Worm (Caenorhabditis elegans) whole organism, L1 larva: Measurements from ENCODE around the gene K07C5.13.
A peak's percentile ranks its signal among the peaks of the same experiment; 100 is the strongest.

Experiments used
- C04F5.9 ChIP-seq: sonication (generic microtip); optimal IDR thresholded peaks from 2 replicates; lab custom pipeline; 2016; ENCODE audit warnings: missing genetic modification characterization, missing compliant biosample characterization
- C34B4.2 ChIP-seq: sonication (generic microtip); optimal IDR thresholded peaks from 2 replicates; lab custom pipeline; 2017; ENCODE audit warnings: mild to moderate bottlenecking, missing genetic modification characterization, missing compliant biosample characterization
- F16B12.6 ChIP-seq: fragments of 150-350 bp; optimal IDR thresholded peaks from 2 replicates; lab custom pipeline; 2014; ENCODE audit warnings: missing biosample characterization, missing genetic modification characterization
- aly-2 ChIP-seq: fragments of 150-350 bp; optimal IDR thresholded peaks from 2 replicates; lab custom pipeline; 2014; ENCODE audit warnings: missing biosample characterization, missing genetic modification characterization
- ama-1 ChIP-seq: fragments of 150-350 bp; optimal IDR thresholded peaks from 2 replicates; lab custom pipeline; 2014
- blmp-1 ChIP-seq: fragments of 150-350 bp; optimal IDR thresholded peaks from 2 replicates; lab custom pipeline; 2014; ENCODE audit warnings: missing biosample characterization, missing genetic modification characterization
- ceh-8 ChIP-seq: fragments of 200-800 bp; sonication (Bioruptor generic); optimal IDR thresholded peaks from 2 replicates; lab custom pipeline; 2018; ENCODE audit warnings: mild to moderate bottlenecking, missing genetic modification characterization, moderate library complexity, missing compliant biosample characterization
- ceh-82 ChIP-seq, 3 experiments: fragments of 150-350 bp in 1 of 3; sonication (generic microtip) in 2 of 3; optimal IDR thresholded peaks; 2 replicates each; lab custom pipeline; 2014 to 2017; ENCODE audit warnings: missing biosample characterization in 3 of 3, missing genetic modification characterization in 3 of 3
- ceh-88 ChIP-seq: fragments of 200-800 bp; sonication (Bioruptor generic); IDR thresholded peaks from 2 replicates; pipeline ENCODE4 v1.3.6; 2022; ENCODE audit warnings: missing genetic modification characterization, missing compliant biosample characterization
- dpl-1 ChIP-seq, 3 experiments: fragments of 150-350 bp in 2 of 3; sonication (generic microtip) in 1 of 3; optimal IDR thresholded peaks; 2 replicates each; lab custom pipeline; 2014 to 2017; ENCODE audit warnings: missing biosample characterization in 3 of 3, missing genetic modification characterization in 3 of 3, missing genetic modification reagents in 3 of 3
- dsc-1 ChIP-seq: sonication (generic microtip); optimal IDR thresholded peaks from 2 replicates; lab custom pipeline; 2016; ENCODE audit warnings: mild to moderate bottlenecking, missing genetic modification characterization, missing compliant biosample characterization
- efl-1 ChIP-seq, 4 experiments: fragments of 150-350 bp; optimal IDR thresholded peaks in 3 of 4; peaks in 1 of 4; 1 replicate in 1 of 4; 2 replicates in 3 of 4; lab custom pipeline; 2014; ENCODE audit warnings: missing biosample characterization in 2 of 4, missing genetic modification characterization in 2 of 4, missing genetic modification reagents in 2 of 4
- efl-3 ChIP-seq: fragments of 200-800 bp; sonication (Bioruptor generic); optimal IDR thresholded peaks from 2 replicates; lab custom pipeline; 2018; ENCODE audit warnings: mild to moderate bottlenecking, missing genetic modification characterization, missing compliant biosample characterization
- egl-13 ChIP-seq: sonication (generic microtip); optimal IDR thresholded peaks from 2 replicates; lab custom pipeline; 2016; ENCODE audit warnings: missing genotype, missing genetic modification reagents, missing genetic modification characterization, missing compliant biosample characterization
- elt-2 ChIP-seq: sonication (generic microtip); optimal IDR thresholded peaks from 2 replicates; lab custom pipeline; 2016; ENCODE audit warnings: missing genetic modification characterization, mild to moderate bottlenecking, inconsistent platforms, missing compliant biosample characterization, missing genetic modification reagents
- elt-3 ChIP-seq, 6 experiments: fragments of 150-350 bp in 1 of 6; sonication (generic microtip); optimal IDR thresholded peaks; 2 replicates each; lab custom pipeline; 2017 to 2018; ENCODE audit warnings: missing biosample characterization in 6 of 6, missing genetic modification characterization in 6 of 6, inconsistent platforms in 1 of 6
- fkh-4 ChIP-seq: sonication (generic microtip); optimal IDR thresholded peaks from 2 replicates; lab custom pipeline; 2016; ENCODE audit warnings: missing compliant biosample characterization, missing genetic modification characterization, borderline replicate concordance
- fkh-8 ChIP-seq: sonication (generic microtip); optimal IDR thresholded peaks from 2 replicates; lab custom pipeline; 2016; ENCODE audit warnings: mild to moderate bottlenecking, missing genetic modification characterization, missing compliant biosample characterization
- grh-1 ChIP-seq: fragments of 200-800 bp; sonication (Bioruptor generic); IDR thresholded peaks from 2 replicates; pipeline ENCODE4 v1.3.6; 2022; ENCODE audit warnings: missing genetic modification reagents, missing genetic modification characterization, missing compliant biosample characterization
- irx-1 ChIP-seq: sonication (generic microtip); optimal IDR thresholded peaks from 2 replicates; lab custom pipeline; 2016; ENCODE audit warnings: missing genetic modification characterization, missing compliant biosample characterization
- isw-1 ChIP-seq: fragments of 200-800 bp; sonication (Bioruptor generic); IDR thresholded peaks from 2 replicates; pipeline ENCODE4 v1.3.6; 2022; ENCODE audit warnings: missing genetic modification characterization, missing compliant biosample characterization
- lin-13 ChIP-seq: fragments of 150-350 bp; optimal IDR thresholded peaks from 2 replicates; lab custom pipeline; 2014; ENCODE audit warnings: missing biosample characterization, missing genetic modification reagents, missing genetic modification characterization
- lin-14 ChIP-seq: fragments of 200-800 bp; sonication (Bioruptor generic); optimal IDR thresholded peaks from 2 replicates; lab custom pipeline; 2018; ENCODE audit warnings: mild to moderate bottlenecking, missing genetic modification characterization, moderate library complexity, missing compliant biosample characterization
- lin-15B ChIP-seq: fragments of 150-350 bp; sonication (generic microtip); optimal IDR thresholded peaks from 3 replicates; lab custom pipeline; 2014; ENCODE audit warnings: missing biosample characterization, missing genetic modification characterization
- lin-35 ChIP-seq, 2 experiments: fragments of 150-350 bp; optimal IDR thresholded peaks; 2 replicates each; lab custom pipeline; 2014; ENCODE audit warnings: missing biosample characterization in 2 of 2, missing genetic modification characterization in 2 of 2, missing genetic modification reagents in 2 of 2
- lin-39 ChIP-seq: fragments of 150-350 bp; optimal IDR thresholded peaks from 2 replicates; lab custom pipeline; 2014; ENCODE audit warnings: missing biosample characterization, missing genetic modification reagents, missing genetic modification characterization
- lir-3 ChIP-seq: sonication (generic microtip); optimal IDR thresholded peaks from 2 replicates; lab custom pipeline; 2016; ENCODE audit warnings: mild to moderate bottlenecking, missing genetic modification characterization, moderate library complexity, missing compliant biosample characterization; ENCODE audit not compliant: poor library complexity
- lsy-2 ChIP-seq, 2 experiments: fragments of 150-350 bp; optimal IDR thresholded peaks; 2 replicates each; lab custom pipeline; 2014; ENCODE audit warnings: missing biosample characterization in 2 of 2, missing genetic modification characterization in 2 of 2
- mab-9 ChIP-seq: fragments of 200-800 bp; sonication (Bioruptor generic); IDR thresholded peaks from 2 replicates; pipeline ENCODE4 v1.3.6; 2022; ENCODE audit warnings: missing genetic modification reagents, missing genetic modification characterization, missing compliant biosample characterization
- mdl-1 ChIP-seq, 2 experiments: fragments of 150-350 bp; optimal IDR thresholded peaks; 2 replicates each; lab custom pipeline; 2014 to 2017; ENCODE audit warnings: missing biosample characterization in 2 of 2, missing genetic modification characterization in 2 of 2, inconsistent platforms in 1 of 2
- mep-1 ChIP-seq: fragments of 150-350 bp; optimal IDR thresholded peaks from 2 replicates; lab custom pipeline; 2014; ENCODE audit warnings: missing biosample characterization, missing genetic modification characterization
- nhr-19 ChIP-seq: fragments of 200-800 bp; sonication (Bioruptor generic); conservative IDR thresholded peaks from 2 replicates; pipeline ENCODE4 v1.3.6; 2022; ENCODE audit warnings: missing genetic modification characterization, missing compliant biosample characterization
- nhr-20 ChIP-seq: sonication (generic microtip); optimal IDR thresholded peaks from 2 replicates; lab custom pipeline; 2016; ENCODE audit warnings: mild to moderate bottlenecking, missing genetic modification characterization, missing compliant biosample characterization
- nhr-47 ChIP-seq: sonication (generic microtip); optimal IDR thresholded peaks from 2 replicates; lab custom pipeline; 2016; ENCODE audit warnings: mild to moderate bottlenecking, missing genetic modification characterization, moderate library complexity, missing compliant biosample characterization
- nhr-71 ChIP-seq: sonication (generic microtip); optimal IDR thresholded peaks from 2 replicates; lab custom pipeline; 2016; ENCODE audit warnings: mild to moderate bottlenecking, missing genetic modification characterization, moderate library complexity, missing compliant biosample characterization
- nhr-85 ChIP-seq: sonication (generic microtip); peaks from one replicate; lab custom pipeline; 2016; ENCODE audit warnings: missing genetic modification characterization, inconsistent platforms, missing compliant biosample characterization
- nhr-90 ChIP-seq: sonication (generic microtip); optimal IDR thresholded peaks from 2 replicates; lab custom pipeline; 2016; ENCODE audit warnings: mild to moderate bottlenecking, missing genetic modification characterization, missing compliant biosample characterization; ENCODE audit not compliant: poor library complexity
- pax-3 ChIP-seq: fragments of 200-800 bp; sonication (Bioruptor generic); optimal IDR thresholded peaks from 2 replicates; lab custom pipeline; 2018; ENCODE audit warnings: mild to moderate bottlenecking, missing genetic modification characterization, moderate library complexity, missing compliant biosample characterization
- rnt-1 ChIP-seq: sonication (generic microtip); optimal IDR thresholded peaks from 2 replicates; lab custom pipeline; 2016; ENCODE audit warnings: mild to moderate bottlenecking, missing genetic modification characterization, moderate library complexity, missing compliant biosample characterization
- snu-23 ChIP-seq: sonication (generic microtip); optimal IDR thresholded peaks from 2 replicates; lab custom pipeline; 2016; ENCODE audit warnings: missing genetic modification characterization, missing compliant biosample characterization
- sox-4 ChIP-seq: sonication (generic microtip); optimal IDR thresholded peaks from 2 replicates; lab custom pipeline; 2016; ENCODE audit warnings: missing genetic modification characterization, missing compliant biosample characterization
- sup-37 ChIP-seq: fragments of 200-800 bp; sonication (Bioruptor generic); optimal IDR thresholded peaks from 2 replicates; lab custom pipeline; 2018; ENCODE audit warnings: mild to moderate bottlenecking, missing genetic modification characterization, missing compliant biosample characterization
- swsn-7 ChIP-seq: sonication (generic microtip); optimal IDR thresholded peaks from 2 replicates; lab custom pipeline; 2016; ENCODE audit warnings: missing genetic modification characterization, missing compliant biosample characterization
- tbx-2 ChIP-seq: sonication (generic microtip); optimal IDR thresholded peaks from 2 replicates; lab custom pipeline; 2016; ENCODE audit warnings: missing genetic modification characterization, missing compliant biosample characterization
- unc-130 ChIP-seq: fragments of 150-350 bp; optimal IDR thresholded peaks from 2 replicates; lab custom pipeline; 2017; ENCODE audit warnings: missing biosample characterization, missing genetic modification characterization, inconsistent platforms
- unc-86 ChIP-seq: sonication (generic microtip); optimal IDR thresholded peaks from 2 replicates; lab custom pipeline; 2016; ENCODE audit warnings: missing genetic modification characterization, missing compliant biosample characterization
- unc-98 ChIP-seq: fragments of 200-800 bp; sonication (Bioruptor generic); IDR thresholded peaks from 2 replicates; pipeline ENCODE4 v1.3.6; 2022; ENCODE audit warnings: missing genetic modification characterization, missing compliant biosample characterization
- xbp-1 ChIP-seq: sonication (generic microtip); optimal IDR thresholded peaks from 2 replicates; lab custom pipeline; 2016; ENCODE audit warnings: missing genetic modification characterization, missing compliant biosample characterization
- zip-4 ChIP-seq: fragments of 200-800 bp; sonication (Bioruptor generic); optimal IDR thresholded peaks from 2 replicates; lab custom pipeline; 2018; ENCODE audit warnings: mild to moderate bottlenecking, missing genetic modification characterization, moderate library complexity, missing compliant biosample characterization
- ztf-11 ChIP-seq, 2 experiments: sonication (generic microtip); optimal IDR thresholded peaks; 2 replicates each; lab custom pipeline; 2016 to 2017; ENCODE audit warnings: missing genetic modification characterization in 2 of 2, missing biosample characterization in 1 of 2, missing compliant biosample characterization in 1 of 2

K07C5.13 gene

DNA sequence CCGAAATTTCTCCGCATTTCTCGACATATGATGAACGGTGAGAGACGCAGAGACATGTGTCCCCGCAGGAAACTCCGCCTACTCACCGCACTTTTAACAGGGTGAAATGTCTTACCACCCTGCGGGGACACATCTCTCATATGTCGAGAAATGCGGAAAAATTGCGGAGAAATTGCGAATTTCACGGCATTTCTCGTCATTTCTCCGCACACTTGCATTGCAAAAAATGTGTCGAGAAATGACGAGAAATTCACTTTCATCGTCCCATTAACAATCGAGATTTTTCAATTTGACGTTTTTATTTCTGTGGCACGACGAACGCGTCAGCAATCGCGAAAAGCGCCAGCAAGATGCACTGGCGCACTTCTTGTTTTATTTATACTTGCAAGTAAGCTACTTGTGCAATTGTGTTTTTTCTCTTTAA is at the start of gene K07C5.13:
Gene K07C5.13, plus strand, starts transcription at position 151 of the 424 bp plus-strand sequence.
- TF ChIP-seq lin-15B (peak; percentile 42), nhr-47 (tag; lab: Kevin White, UChicago) (peak; percentile 87), lin-14 (GFP tag; lab: Kevin White, UChicago) (peak; percentile 84), efl-3 (peak; percentile 55), elt-2 (tag; lab: Kevin White, UChicago) (peak; percentile 41), lsy-2 (tag; optimal IDR thresholded peaks at IDR 0.05; lab: Kevin White, UChicago) (peak; percentile 70 to 71), rnt-1 (tag; lab: Kevin White, UChicago) (peak; percentile 85), C04F5.9 (tag; lab: Kevin White, UChicago) (peak; percentile 17), isw-1 (GFP tag; lab: Robert Waterston, UW) (peak; percentile 74), dsc-1 (tag; lab: Kevin White, UChicago) (peak; percentile 83), unc-86 (tag; lab: Kevin White, UChicago) (peak; percentile 72), elt-3 (tag; optimal IDR thresholded peaks at IDR 0.05; lab: Kevin White, UChicago) (peak in 1 of 6 experiments; percentile 29), nhr-20 (tag; lab: Kevin White, UChicago) (peak; percentile 78), mab-9 (GFP tag; lab: Robert Waterston, UW) (peak; percentile 84), unc-98 (GFP tag; lab: Robert Waterston, UW) (peak; percentile 73), lin-13 (GFP tag; lab: Kevin White, UChicago) (peak; percentile 58), xbp-1 (tag; lab: Kevin White, UChicago) (peak; percentile 80), C34B4.2 (tag; lab: Kevin White, UChicago) (peak; percentile 10), blmp-1 (tag; lab: Kevin White, UChicago) (peak; percentile 61), nhr-90 (tag; lab: Kevin White, UChicago) (peak; percentile 81), lin-35 (GFP tag; optimal IDR thresholded peaks at IDR 0.05; lab: Kevin White, UChicago) (peak; percentile 38 to 76), sup-37 (GFP tag; lab: Kevin White, UChicago) (peak; percentile 47), unc-130 (tag; lab: Kevin White, UChicago) (peak; percentile 47), ama-1 (lab: Kevin White, UChicago) (peak; percentile 5), lir-3 (peak; percentile 49), egl-13 (tag; lab: Kevin White, UChicago) (peak; percentile 74), swsn-7 (tag; lab: Kevin White, UChicago) (peak; percentile 88), zip-4 (GFP tag; lab: Kevin White, UChicago) (peak; percentile 62), lin-39 (tag; lab: Kevin White, UChicago) (peak; percentile 52), mep-1 (tag; lab: Kevin White, UChicago) (peak; percentile 16), ceh-88 (GFP tag; lab: Robert Waterston, UW) (peak; percentile 57), grh-1 (peak; percentile 89), nhr-85 (tag; lab: Kevin White, UChicago) (peak; percentile 85), efl-1 (optimal IDR thresholded peaks at IDR 0.05; lab: Kevin White, UChicago) (peak; percentile 64 to 72), efl-1 (GFP tag; optimal IDR thresholded peaks at IDR 0.05 in 1 of 2; lab: Kevin White, UChicago) (peak; percentile 57 to 97), ceh-8 (GFP tag; lab: Kevin White, UChicago) (peak; percentile 19), F16B12.6 (tag; lab: Kevin White, UChicago) (peak; percentile 28), irx-1 (tag; lab: Kevin White, UChicago) (peak; percentile 79), snu-23 (GFP tag; lab: Kevin White, UChicago) (peak; percentile 81), pax-3 (peak; percentile 51), dpl-1 (GFP tag; optimal IDR thresholded peaks at IDR 0.05; lab: Kevin White, UChicago) (peak; percentile 44 to 72 (median 72)), nhr-71 (peak; percentile 86), sox-4 (tag; lab: Kevin White, UChicago) (peak; percentile 36), ceh-82 (tag; optimal IDR thresholded peaks at IDR 0.05; lab: Kevin White, UChicago) (peak; percentile 26 to 74 (median 58)), tbx-2 (tag; lab: Kevin White, UChicago) (peak; percentile 77), fkh-8 (tag; lab: Kevin White, UChicago) (peak; percentile 24), mdl-1 (tag; optimal IDR thresholded peaks at IDR 0.05; lab: Kevin White, UChicago) (peak in 1 of 2 experiments; percentile 18), nhr-19 (peak; percentile 86), aly-2 (tag; lab: Kevin White, UChicago) (peak; percentile 31), fkh-4 (peak; percentile 55), ztf-11 (tag; optimal IDR thresholded peaks at IDR 0.05; lab: Kevin White, UChicago) (peak in 1 of 2 experiments; percentile 64)
